Worm (Caenorhabditis elegans) whole organism, late embryonic: ENCODE measurements around the gene C36E6.2.
A peak's percentile ranks its signal among the peaks of the same experiment; 100 is the strongest.
"Not testable (repeated sequence)": the region's sequence is repeated elsewhere in the genome, so short reads cannot be mapped to it uniquely, and the experiment has no call there.

Experiments
- C38D4.7 ChIP-seq: fragments of 200-800 bp; sonication (Bioruptor generic); optimal IDR thresholded peaks from 2 replicates; lab custom pipeline; 2018; ENCODE audit warnings: mild to moderate bottlenecking, missing genetic modification characterization, moderate library complexity, missing compliant biosample characterization
- K02D7.2 ChIP-seq: sonication (generic microtip); optimal IDR thresholded peaks from 2 replicates; lab custom pipeline; 2017; ENCODE audit warnings: mild to moderate bottlenecking, missing genetic modification characterization, missing compliant biosample characterization
- K09A11.1 ChIP-seq: sonication (generic microtip); optimal IDR thresholded peaks from 2 replicates; lab custom pipeline; 2017; ENCODE audit warnings: antibody characterized with exemption, mild to moderate bottlenecking, missing genetic modification characterization, missing compliant biosample characterization; ENCODE audit not compliant: insufficient read depth
- T23F11.4 ChIP-seq: fragments of 200-800 bp; sonication (Bioruptor generic); optimal IDR thresholded peaks from 2 replicates; lab custom pipeline; 2018; ENCODE audit warnings: mild to moderate bottlenecking, missing genetic modification characterization, missing compliant biosample characterization
- Y22D7AL.16 ChIP-seq: sonication (generic microtip); optimal IDR thresholded peaks from 2 replicates; lab custom pipeline; 2016; ENCODE audit warnings: missing genetic modification characterization, missing compliant biosample characterization
- ama-1 ChIP-seq: fragments of 150-350 bp; optimal IDR thresholded peaks from 2 replicates; lab custom pipeline; 2014
- ceh-14 ChIP-seq: sonication (generic microtip); optimal IDR thresholded peaks from 2 replicates; lab custom pipeline; 2016; ENCODE audit warnings: missing genotype, missing genetic modification characterization, missing compliant biosample characterization
- ceh-22 ChIP-seq: sonication (generic microtip); optimal IDR thresholded peaks from 2 replicates; lab custom pipeline; 2017; ENCODE audit warnings: missing biosample characterization, missing genetic modification characterization
- ceh-24 ChIP-seq: sonication (generic microtip); optimal IDR thresholded peaks from 2 replicates; lab custom pipeline; 2016; ENCODE audit warnings: mild to moderate bottlenecking, missing genetic modification characterization, missing compliant biosample characterization
- ceh-30 ChIP-seq: fragments of 150-350 bp; optimal IDR thresholded peaks from 2 replicates; lab custom pipeline; 2014; ENCODE audit warnings: missing biosample characterization, missing genetic modification characterization
- ceh-31 ChIP-seq: sonication (generic microtip); optimal IDR thresholded peaks from 2 replicates; lab custom pipeline; 2016; ENCODE audit warnings: missing genetic modification characterization, missing compliant biosample characterization
- ceh-34 ChIP-seq: sonication (generic microtip); optimal IDR thresholded peaks from 2 replicates; lab custom pipeline; 2016; ENCODE audit warnings: mild to moderate bottlenecking, missing genetic modification characterization, missing compliant biosample characterization
- ceh-45 ChIP-seq: fragments of 200-800 bp; sonication (Bioruptor generic); IDR thresholded peaks from 2 replicates; pipeline ENCODE4 v1.3.6; 2022; ENCODE audit warnings: missing genetic modification reagents, missing genetic modification characterization, missing compliant biosample characterization
- ceh-48 ChIP-seq: sonication (generic microtip); optimal IDR thresholded peaks from 2 replicates; lab custom pipeline; 2016; ENCODE audit warnings: missing genetic modification characterization, inconsistent platforms, missing compliant biosample characterization
- ceh-9 ChIP-seq: sonication (generic microtip); optimal IDR thresholded peaks from 2 replicates; lab custom pipeline; 2016; ENCODE audit warnings: mild to moderate bottlenecking, missing genetic modification characterization, inconsistent platforms, missing compliant biosample characterization
- che-1 ChIP-seq: sonication (generic microtip); optimal IDR thresholded peaks from 2 replicates; lab custom pipeline; 2016; ENCODE audit warnings: mild to moderate bottlenecking, missing genetic modification characterization, missing compliant biosample characterization
- dve-1 ChIP-seq: sonication (generic microtip); optimal IDR thresholded peaks from 2 replicates; lab custom pipeline; 2017; ENCODE audit warnings: antibody characterized with exemption, mild to moderate bottlenecking, missing genetic modification characterization, missing compliant biosample characterization
- elt-4 ChIP-seq: sonication (generic microtip); optimal IDR thresholded peaks from 2 replicates; lab custom pipeline; 2016; ENCODE audit warnings: missing genetic modification characterization, missing compliant biosample characterization
- ets-4 ChIP-seq: sonication (generic microtip); optimal IDR thresholded peaks from 2 replicates; lab custom pipeline; 2016; ENCODE audit warnings: missing genetic modification characterization, missing compliant biosample characterization
- fax-1 ChIP-seq: sonication (generic microtip); optimal IDR thresholded peaks from 2 replicates; lab custom pipeline; 2016; ENCODE audit warnings: missing genotype, missing genetic modification characterization, missing compliant biosample characterization
- fkh-10 ChIP-seq: fragments of 150-350 bp; optimal IDR thresholded peaks from 2 replicates; lab custom pipeline; 2014; ENCODE audit warnings: missing biosample characterization, missing genetic modification reagents, missing genetic modification characterization
- fkh-6 ChIP-seq: sonication (generic microtip); optimal IDR thresholded peaks from 2 replicates; lab custom pipeline; 2016; ENCODE audit warnings: missing genetic modification characterization, missing compliant biosample characterization
- hlh-13 ChIP-seq: fragments of 200-800 bp; sonication (Bioruptor generic); optimal IDR thresholded peaks from 2 replicates; lab custom pipeline; 2018; ENCODE audit warnings: mild to moderate bottlenecking, missing genetic modification characterization, missing compliant biosample characterization
- hlh-15 ChIP-seq: sonication (generic microtip); optimal IDR thresholded peaks from 2 replicates; lab custom pipeline; 2016; ENCODE audit warnings: missing genetic modification characterization, missing compliant biosample characterization
- lim-6 ChIP-seq: sonication (generic microtip); optimal IDR thresholded peaks from 2 replicates; lab custom pipeline; 2016; ENCODE audit warnings: missing genetic modification characterization, missing compliant biosample characterization
- lin-11 ChIP-seq: fragments of 200-800 bp; sonication (Bioruptor generic); optimal IDR thresholded peaks from 2 replicates; lab custom pipeline; 2018; ENCODE audit warnings: mild to moderate bottlenecking, missing genetic modification characterization, missing compliant biosample characterization
- madf-2 ChIP-seq: sonication (generic microtip); optimal IDR thresholded peaks from 2 replicates; lab custom pipeline; 2017; ENCODE audit warnings: missing genetic modification characterization, missing compliant biosample characterization
- mec-3 ChIP-seq: sonication (generic microtip); optimal IDR thresholded peaks from 2 replicates; lab custom pipeline; 2016; ENCODE audit warnings: borderline replicate concordance, missing genetic modification characterization, missing compliant biosample characterization
- nfya-1 ChIP-seq: sonication (generic microtip); optimal IDR thresholded peaks from 2 replicates; lab custom pipeline; 2017; ENCODE audit warnings: missing genetic modification characterization, mild to moderate bottlenecking, missing compliant biosample characterization, antibody characterized with exemption, moderate library complexity
- nhr-11 ChIP-seq: fragments of 150-350 bp; optimal IDR thresholded peaks from 2 replicates; lab custom pipeline; 2014; ENCODE audit warnings: missing biosample characterization, missing genetic modification characterization
- npax-4 ChIP-seq: sonication (generic microtip); optimal IDR thresholded peaks from 2 replicates; lab custom pipeline; 2016; ENCODE audit warnings: missing genetic modification characterization, missing compliant biosample characterization
- odd-2 ChIP-seq: sonication (generic microtip); optimal IDR thresholded peaks from 2 replicates; lab custom pipeline; 2017; ENCODE audit warnings: antibody characterized with exemption, mild to moderate bottlenecking, missing genetic modification characterization, missing compliant biosample characterization
- pag-3 ChIP-seq: sonication (generic microtip); optimal IDR thresholded peaks from 2 replicates; lab custom pipeline; 2016; ENCODE audit warnings: missing compliant biosample characterization, missing genetic modification characterization, borderline replicate concordance
- pha-2 ChIP-seq: sonication (generic microtip); optimal IDR thresholded peaks from 2 replicates; lab custom pipeline; 2017; ENCODE audit warnings: mild to moderate bottlenecking, missing genetic modification characterization, missing compliant biosample characterization
- ref-2 ChIP-seq: sonication (generic microtip); optimal IDR thresholded peaks from 2 replicates; lab custom pipeline; 2016; ENCODE audit warnings: missing genetic modification characterization, missing compliant biosample characterization
- sox-4 ChIP-seq: sonication (generic microtip); optimal IDR thresholded peaks from 2 replicates; lab custom pipeline; 2017; ENCODE audit warnings: mild to moderate bottlenecking, missing genetic modification characterization, inconsistent platforms, missing compliant biosample characterization
- syd-9 ChIP-seq: sonication (generic microtip); optimal IDR thresholded peaks from 2 replicates; lab custom pipeline; 2016; ENCODE audit warnings: mild to moderate bottlenecking, missing genetic modification characterization, moderate library complexity, missing compliant biosample characterization
- tbx-2 ChIP-seq: sonication (generic microtip); optimal IDR thresholded peaks from 2 replicates; lab custom pipeline; 2016; ENCODE audit warnings: missing genetic modification characterization, missing compliant biosample characterization
- unc-3 ChIP-seq, 2 experiments: fragments of 200-800 bp in 1 of 2; sonication (Bioruptor generic) in 1 of 2; sonication (generic microtip) in 1 of 2; conservative IDR thresholded peaks in 1 of 2; optimal IDR thresholded peaks in 1 of 2; 2 replicates each; pipeline versions ENCODE4 v1.3.6 to Lab custom; 2016 to 2022; ENCODE audit warnings: missing compliant biosample characterization in 2 of 2, missing genetic modification characterization in 2 of 2, missing genetic modification reagents in 1 of 2
- unc-42 ChIP-seq: sonication (generic microtip); optimal IDR thresholded peaks from 2 replicates; lab custom pipeline; 2016; ENCODE audit warnings: missing genotype, missing genetic modification characterization, missing compliant biosample characterization
- unc-55 ChIP-seq: sonication (generic microtip); optimal IDR thresholded peaks from 2 replicates; lab custom pipeline; 2017; ENCODE audit warnings: missing biosample characterization, missing genetic modification reagents, missing genetic modification characterization
- unc-86 ChIP-seq: sonication (generic microtip); optimal IDR thresholded peaks from 2 replicates; lab custom pipeline; 2016; ENCODE audit warnings: missing genetic modification characterization, missing compliant biosample characterization
- ztf-16 ChIP-seq: sonication (generic microtip); optimal IDR thresholded peaks from 2 replicates; lab custom pipeline; 2017; ENCODE audit warnings: missing genetic modification characterization, missing compliant biosample characterization

C36E6.2 gene

ce11 chrX:17434234-17434633 is 17.2 kb upstream of the C36E6.2 start, which contains the start of gene fubl-3:
fubl-3 (plus strand) TSS chrX:17434445.
- no peak for TF ChIP-seq ets-4 (tag; lab: Kevin White, UChicago)
- peak; percentile 20 for TF ChIP-seq unc-42
- peak; percentile 10 for TF ChIP-seq ceh-31
- no peak for TF ChIP-seq unc-3 (GFP tag; conservative IDR thresholded peaks at IDR 0.05; lab: Robert Waterston, UW)
- no peak for TF ChIP-seq unc-3 (tag; optimal IDR thresholded peaks at IDR 0.05; lab: Kevin White, UChicago)
- peak; percentile 49 for TF ChIP-seq nfya-1
- TF ChIP-seq, all 69 proteins: peak for 3

DNA sequence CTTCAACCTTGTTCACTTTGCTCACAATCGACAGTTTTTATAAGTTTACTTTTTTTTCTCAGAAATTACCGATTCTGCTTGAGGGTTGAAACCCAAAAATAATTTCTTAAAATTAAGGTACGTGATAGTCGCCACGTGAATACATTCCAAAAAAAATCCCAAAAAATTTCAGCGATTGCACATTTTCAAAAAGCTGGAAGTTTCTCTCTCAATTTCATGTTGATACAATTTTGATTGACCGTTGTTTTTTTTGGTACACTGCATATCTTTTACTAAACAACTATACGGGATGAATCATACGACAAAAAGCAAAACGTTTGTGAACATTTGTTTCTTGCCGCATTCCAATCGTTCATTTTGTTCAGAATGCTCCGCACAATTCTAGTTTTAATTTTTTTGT is 13.1 kb upstream of the C36E6.2 start, which contains the start of gene C36E6.8:
C36E6.8 (plus strand) TSS at position 301 of the 400 bp plus-strand sequence.
- TF ChIP-seq Y22D7AL.16 (tag; lab: Kevin White, UChicago) (no peak), syd-9 (no peak), ceh-48 (tag; lab: Kevin White, UChicago) (no peak), T23F11.4 (GFP tag; lab: Kevin White, UChicago) (no peak), lim-6 (no peak), fkh-10 (GFP tag; lab: Kevin White, UChicago) (no peak), ceh-14 (tag; lab: Kevin White, UChicago) (no peak), K09A11.1 (tag; lab: Kevin White, UChicago) (no peak), odd-2 (tag; lab: Kevin White, UChicago) (no peak), ama-1 (no peak)

ce11 chrX:17444683-17445082 is 6.8 kb upstream of the C36E6.2 start:
- TF ChIP-seq ceh-45 = peak; percentile 37; the same call in 1 of the 2 replicates
- peak; percentile 6; the same call in 1 of the 2 replicates for TF ChIP-seq unc-3 (GFP tag; conservative IDR thresholded peaks at IDR 0.05; lab: Robert Waterston, UW)
- not testable (repeated sequence) for TF ChIP-seq unc-3 (tag; optimal IDR thresholded peaks at IDR 0.05; lab: Kevin White, UChicago)

- peak; percentile 51; the same call in 1 of the 2 replicates for TF ChIP-seq unc-3 (GFP tag; conservative IDR thresholded peaks at IDR 0.05; lab: Robert Waterston, UW)
- not testable (repeated sequence) for TF ChIP-seq unc-3 (tag; optimal IDR thresholded peaks at IDR 0.05; lab: Kevin White, UChicago)
Observed at ce11 chrX:17445239-17445638, 6.2 kb upstream of the C36E6.2 start.

ce11 chrX:17456536-17457165 is 5.2 kb downstream of the C36E6.2 start, which contains the start of gene mlc-2:
mlc-2 (minus strand) TSS chrX:17456586.
- TF ChIP-seq elt-4 (tag; lab: Kevin White, UChicago) = no peak
- TF ChIP-seq nhr-11 (tag; lab: Kevin White, UChicago) = no peak
- no peak for TF ChIP-seq pha-2 (tag; lab: Kevin White, UChicago)
- no peak for TF ChIP-seq ceh-22 (tag; lab: Kevin White, UChicago)
- TF ChIP-seq lin-11 (tag; lab: Kevin White, UChicago) = no peak
- TF ChIP-seq ceh-48 (tag; lab: Kevin White, UChicago) = no peak
- TF ChIP-seq ztf-16 = no peak
- no peak for TF ChIP-seq lim-6
- no peak for TF ChIP-seq sox-4
- TF ChIP-seq ceh-9 (tag; lab: Kevin White, UChicago) = no peak
- TF ChIP-seq ceh-30 = no peak
- no peak for TF ChIP-seq fkh-6 (tag; lab: Kevin White, UChicago)
- no peak for TF ChIP-seq hlh-15 (tag; lab: Kevin White, UChicago)
- no peak for TF ChIP-seq npax-4
- TF ChIP-seq ref-2 (tag; lab: Kevin White, UChicago) = peak; percentile 19
- no peak for TF ChIP-seq dve-1
- no peak for TF ChIP-seq ets-4 (tag; lab: Kevin White, UChicago)
- TF ChIP-seq unc-86 (tag; lab: Kevin White, UChicago) = no peak
- no peak for TF ChIP-seq unc-42
- no peak for TF ChIP-seq ceh-24
- TF ChIP-seq pag-3 = no peak
- TF ChIP-seq fax-1 (tag; lab: Kevin White, UChicago) = no peak
- TF ChIP-seq ceh-34 = peak; percentile 72
- TF ChIP-seq che-1 (tag; lab: Kevin White, UChicago) = no peak
- no peak for TF ChIP-seq K02D7.2
- no peak for TF ChIP-seq hlh-13 (GFP tag; lab: Kevin White, UChicago)
- TF ChIP-seq madf-2 (tag; lab: Kevin White, UChicago) = no peak
- peak; percentile 39 for TF ChIP-seq tbx-2
- peak; percentile 31 for TF ChIP-seq unc-55 (GFP tag; lab: Kevin White, UChicago)
- TF ChIP-seq fkh-10 (GFP tag; lab: Kevin White, UChicago) = no peak
- TF ChIP-seq mec-3 = no peak
- TF ChIP-seq C38D4.7 = no peak
